Worm (Caenorhabditis elegans): ENCODE data around the gene mam-7.
A peak's percentile ranks its signal among the peaks of the same experiment; 100 is the strongest.

mam-7 gene

ce11 chrIII:9867780-9868503 lies 25.0 kb upstream of the mam-7 start, which contains the start of gene dhhc-4 (continued):
- peak; percentile 72 for TF ChIP-seq elt-2 (tag; optimal IDR thresholded peaks at IDR 0.05)
- TF ChIP-seq nhr-12 (tag; optimal IDR thresholded peaks at IDR 0.05), result no peak
- peak; percentile 82 for TF ChIP-seq isw-1 (GFP tag; IDR thresholded peaks at IDR 0.05)
- no peak for TF ChIP-seq unc-30 (tag; optimal IDR thresholded peaks at IDR 0.05)
- no peak for TF ChIP-seq aha-1 (tag; optimal IDR thresholded peaks at IDR 0.05)
- TF ChIP-seq irx-1 (tag; optimal IDR thresholded peaks at IDR 0.05), result peak; percentile 95
- TF ChIP-seq snpc-4 (tag; optimal IDR thresholded peaks at IDR 0.05), result peak; percentile 28
- no peak for TF ChIP-seq nhr-77 (tag; optimal IDR thresholded peaks at IDR 0.05)
- peak; percentile 94 for TF ChIP-seq tbx-2 (tag; optimal IDR thresholded peaks at IDR 0.05)
- peak; percentile 90 for TF ChIP-seq xbp-1 (tag; optimal IDR thresholded peaks at IDR 0.05)
- TF ChIP-seq lir-3 (tag; optimal IDR thresholded peaks at IDR 0.05; ENCODE audit: poor library complexity), result peak; percentile 96
- peak; percentile 85 for TF ChIP-seq hlh-4 (tag; optimal IDR thresholded peaks at IDR 0.05)
- peak; percentile 82 for TF ChIP-seq sup-37 (GFP tag; optimal IDR thresholded peaks at IDR 0.05)
- no peak for TF ChIP-seq C34B4.2 (tag; optimal IDR thresholded peaks at IDR 0.05)
- TF ChIP-seq zip-4 (GFP tag; optimal IDR thresholded peaks at IDR 0.05), result peak; percentile 84
- TF ChIP-seq zag-1 (tag; optimal IDR thresholded peaks at IDR 0.05), result no peak
- peak; percentile 88 to 93 (median 91) for TF ChIP-seq dpl-1 (GFP tag; optimal IDR thresholded peaks at IDR 0.05)
- no peak for TF ChIP-seq alr-1 (tag; optimal IDR thresholded peaks at IDR 0.05; ENCODE audit: borderline replicate concordance)
- TF ChIP-seq ztf-4 (tag; optimal IDR thresholded peaks at IDR 0.05), result no peak
- TF ChIP-seq fkh-10 (GFP tag; optimal IDR thresholded peaks at IDR 0.05), result no peak
- TF ChIP-seq unc-62 (GFP tag; optimal IDR thresholded peaks at IDR 0.05), result no peak
- TF ChIP-seq rnt-1 (tag; optimal IDR thresholded peaks at IDR 0.05), result peak; percentile 99
- peak; percentile 77 for TF ChIP-seq snu-23 (GFP tag; optimal IDR thresholded peaks at IDR 0.05)
- TF ChIP-seq ceh-90 (tag; optimal IDR thresholded peaks at IDR 0.05), result peak; percentile 97
- peak; percentile 97 for TF ChIP-seq fkh-4 (tag; optimal IDR thresholded peaks at IDR 0.05; ENCODE audit: borderline replicate concordance)
- peak; percentile 85 for TF ChIP-seq nhr-20 (tag; optimal IDR thresholded peaks at IDR 0.05)
- peak; percentile 12 for TF ChIP-seq C16A3.4 (tag; optimal IDR thresholded peaks at IDR 0.05)
- TF ChIP-seq unc-98 (GFP tag; IDR thresholded peaks at IDR 0.05), result peak; percentile 88
- peak; percentile 94 for TF ChIP-seq nhr-71 (tag; optimal IDR thresholded peaks at IDR 0.05)
- peak; percentile 88 to 94 for TF ChIP-seq efl-1 (optimal IDR thresholded peaks at IDR 0.05)
- TF ChIP-seq efl-1 (GFP tag; optimal IDR thresholded peaks at IDR 0.05 in 1 of 2), result peak; percentile 93 to 99
- TF ChIP-seq skn-1 (tag; optimal IDR thresholded peaks at IDR 0.05), result peak; percentile 30
- peak; percentile 78 for TF ChIP-seq ceh-88 (GFP tag; IDR thresholded peaks at IDR 0.05)
- TF ChIP-seq egl-13 (tag; optimal IDR thresholded peaks at IDR 0.05), result peak; percentile 95
- TF ChIP-seq nhr-237 (tag; optimal IDR thresholded peaks at IDR 0.05), result no peak
- TF ChIP-seq ces-1 (GFP tag; optimal IDR thresholded peaks at IDR 0.05), result no peak
- no peak for TF ChIP-seq pag-3 (tag; optimal IDR thresholded peaks at IDR 0.05; ENCODE audit: borderline replicate concordance, insufficient read depth)
- TF ChIP-seq swsn-7 (tag; optimal IDR thresholded peaks at IDR 0.05), result peak; percentile 89
- peak; percentile 86 for TF ChIP-seq lin-39 (tag; optimal IDR thresholded peaks at IDR 0.05)
- TF ChIP-seq ceh-63 (GFP tag; optimal IDR thresholded peaks at IDR 0.05), result no peak
- no peak for TF ChIP-seq jun-1 (tag; optimal IDR thresholded peaks at IDR 0.05)
- TF ChIP-seq dsc-1 (tag; optimal IDR thresholded peaks at IDR 0.05), result peak; percentile 94
- TF ChIP-seq grh-1 (GFP tag; IDR thresholded peaks at IDR 0.05), result peak; percentile 83
- TF ChIP-seq tlp-1 (tag; optimal IDR thresholded peaks at IDR 0.05), result no peak
- TF ChIP-seq lsy-2 (tag; optimal IDR thresholded peaks at IDR 0.05), result peak; percentile 74 to 87
- TF ChIP-seq unc-86 (tag; optimal IDR thresholded peaks at IDR 0.05), result peak; percentile 83
- peak; percentile 73 for TF ChIP-seq Y116A8C.19 (tag; optimal IDR thresholded peaks at IDR 0.05; ENCODE audit: borderline replicate concordance)
- TF ChIP-seq lin-15B (tag; optimal IDR thresholded peaks at IDR 0.05), result peak; percentile 37
- TF ChIP-seq mef-2 (tag; optimal IDR thresholded peaks at IDR 0.05), result no peak
- peak; percentile 80 for TF ChIP-seq efl-3 (GFP tag; optimal IDR thresholded peaks at IDR 0.05)
- no peak for TF ChIP-seq pqm-1 (tag; optimal IDR thresholded peaks at IDR 0.05)
- TF ChIP-seq nhr-28 (tag; optimal IDR thresholded peaks at IDR 0.05), result no peak
